Fruit fly (Drosophila melanogaster): ENCODE measurements around the gene Srg3.

Gene Srg3

DNA sequence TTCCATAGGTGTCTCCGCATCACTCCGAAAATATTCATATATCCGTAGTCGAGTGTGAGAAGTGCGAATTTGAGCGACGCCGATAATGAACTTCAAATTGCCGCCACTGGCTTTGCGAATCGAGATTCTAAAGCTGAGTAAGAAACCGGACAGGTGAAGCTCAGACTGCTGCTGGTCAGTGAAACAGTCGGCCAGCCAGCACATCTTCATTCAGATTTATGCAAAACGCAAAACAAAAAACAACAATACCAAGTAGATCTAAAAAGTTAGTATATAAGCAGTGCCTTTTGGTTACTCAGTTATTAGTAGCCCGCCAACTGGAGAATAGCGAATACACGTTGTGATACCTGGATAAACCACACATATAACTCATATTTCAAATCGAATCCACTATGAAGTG, 38.5 kb upstream of the Srg3 start, which contains the start of gene Cpr67B:
Gene Cpr67B, plus strand, starts transcription at position 301 of the 400 bp plus-strand sequence.
- TF ChIP-seq h (optimal IDR thresholded peaks at IDR 0.05) (no peak), insv (optimal IDR thresholded peaks at IDR 0.05) (no peak), psq (optimal IDR thresholded peaks at IDR 0.05) (no peak), ttk (optimal IDR thresholded peaks at IDR 0.05) (no peak), Myc (optimal IDR thresholded peaks at IDR 0.05) (no peak), Sin3A (optimal IDR thresholded peaks at IDR 0.05) (no peak)

DNA sequence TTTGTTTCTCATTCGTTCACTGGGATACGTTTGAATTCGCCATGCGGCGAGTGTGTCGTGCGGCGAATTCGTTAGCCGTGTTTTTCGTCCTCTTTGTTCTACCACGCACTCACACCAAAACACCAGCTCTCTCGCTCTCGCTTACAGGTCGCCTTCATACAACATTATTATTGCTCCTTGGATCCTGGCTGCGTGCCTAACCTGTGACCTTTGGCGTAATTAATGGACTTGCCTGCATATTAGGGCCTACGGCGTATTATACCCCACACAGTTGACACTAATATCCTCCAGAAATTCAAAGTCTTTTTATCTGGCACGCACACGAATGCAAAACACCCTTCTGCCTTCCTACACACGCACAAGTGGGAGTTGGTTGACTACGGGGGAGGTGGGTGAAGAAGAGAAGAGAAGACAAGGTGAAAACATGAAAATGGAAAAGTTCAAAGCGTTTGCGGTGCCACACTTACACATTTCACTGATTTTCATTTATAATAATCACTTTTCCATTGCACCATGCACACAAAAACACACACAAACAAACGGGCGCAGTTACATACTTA, 32.9 kb upstream of the Srg3 start:
- TF ChIP-seq Sin3A (optimal IDR thresholded peaks at IDR 0.05) (no peak), psq (optimal IDR thresholded peaks at IDR 0.05) (no peak), Myc (optimal IDR thresholded peaks at IDR 0.05) (no peak), ttk (optimal IDR thresholded peaks at IDR 0.05) (no peak), h (optimal IDR thresholded peaks at IDR 0.05) (no peak), insv (optimal IDR thresholded peaks at IDR 0.05) (no peak)

DNA sequence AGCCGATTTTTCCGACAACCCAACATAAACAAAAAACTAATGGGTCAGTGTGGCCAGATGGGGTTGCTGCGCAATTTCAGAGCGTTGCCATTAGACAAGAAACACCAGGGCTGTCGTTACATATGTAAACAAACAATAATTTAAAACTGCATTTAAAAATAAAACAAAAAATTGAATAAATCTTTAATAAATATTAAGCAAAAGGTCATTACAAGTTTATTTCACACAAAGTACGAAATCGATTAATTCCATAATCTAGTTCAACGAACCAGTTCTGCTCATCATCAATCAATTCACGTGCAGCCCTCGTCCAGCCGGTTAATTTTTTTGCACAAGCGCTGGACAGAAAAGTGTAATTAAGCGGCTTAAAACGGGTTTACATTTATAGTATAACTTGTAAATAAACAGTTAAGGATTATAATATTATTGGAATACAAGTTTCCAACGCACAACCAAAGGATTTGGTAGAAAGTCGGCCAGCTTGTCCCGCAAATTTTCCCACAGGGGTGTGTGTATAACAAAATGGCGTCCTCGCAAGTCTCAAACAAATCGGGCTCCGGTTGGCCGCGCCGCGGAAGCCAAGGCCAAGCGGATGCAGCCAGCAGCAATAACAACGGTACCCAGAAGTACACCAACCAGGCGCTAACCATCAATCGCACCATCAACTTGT, 32.1 kb upstream of the Srg3 start, which contains the start of the genes CG4022 and Cpsf5:
Gene CG4022, minus strand, starts transcription at position 79 of the 670 bp plus-strand sequence.
Gene Cpsf5, plus strand, starts transcription at position 285 of the 670 bp plus-strand sequence.
- TF ChIP-seq ttk (optimal IDR thresholded peaks at IDR 0.05) (no peak), Myc (optimal IDR thresholded peaks at IDR 0.05) (no peak), insv (optimal IDR thresholded peaks at IDR 0.05) (no peak), Sin3A (optimal IDR thresholded peaks at IDR 0.05) (no peak), h (optimal IDR thresholded peaks at IDR 0.05) (no peak), psq (optimal IDR thresholded peaks at IDR 0.05) (no peak)

DNA sequence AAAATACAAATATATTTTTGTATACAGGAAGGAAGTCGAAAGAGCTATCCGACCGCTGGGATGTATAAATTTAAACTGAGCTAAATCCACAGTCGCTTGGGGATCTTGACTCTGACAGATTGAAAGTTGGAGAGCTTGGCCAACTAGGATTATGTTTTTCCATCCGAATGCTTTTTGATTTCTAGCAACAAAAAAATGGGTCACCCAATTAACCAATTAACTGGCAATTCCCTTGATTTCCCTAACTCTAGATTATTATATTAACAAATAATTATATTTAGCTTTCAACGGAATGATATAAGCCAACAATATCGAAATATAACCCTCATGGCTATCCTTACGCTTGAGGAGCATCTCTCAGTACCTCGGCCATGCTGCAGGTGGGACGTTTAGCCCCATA, 25.7 kb upstream of the Srg3 start, which contains the start of gene CG3982:
Gene CG3982, minus strand, starts transcription at position 101 of the 400 bp plus-strand sequence.
- no peak for TF ChIP-seq Myc (optimal IDR thresholded peaks at IDR 0.05)

DNA sequence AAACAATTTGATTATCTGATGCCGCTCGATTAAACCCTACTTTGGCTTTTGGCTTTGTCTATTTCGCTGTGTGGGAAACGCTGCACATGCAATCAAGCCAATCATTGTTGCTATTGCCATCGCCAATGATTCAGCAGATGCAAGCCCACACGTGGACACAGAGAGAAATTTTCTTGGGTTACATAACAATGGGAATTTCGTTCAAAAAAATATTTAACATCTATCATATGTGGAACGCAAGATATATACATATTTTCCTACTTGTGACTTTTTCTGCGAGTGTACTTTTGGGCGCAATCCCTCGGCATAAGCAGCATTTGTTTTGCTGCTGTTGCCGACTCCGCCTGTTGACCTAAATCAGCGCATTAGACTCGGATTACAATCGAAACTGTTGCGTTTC, 23.7 kb upstream of the Srg3 start:
- TF ChIP-seq psq (optimal IDR thresholded peaks at IDR 0.05) (no peak), insv (optimal IDR thresholded peaks at IDR 0.05) (no peak), Myc (optimal IDR thresholded peaks at IDR 0.05) (no peak), ttk (optimal IDR thresholded peaks at IDR 0.05) (no peak), Sin3A (optimal IDR thresholded peaks at IDR 0.05) (no peak)

DNA sequence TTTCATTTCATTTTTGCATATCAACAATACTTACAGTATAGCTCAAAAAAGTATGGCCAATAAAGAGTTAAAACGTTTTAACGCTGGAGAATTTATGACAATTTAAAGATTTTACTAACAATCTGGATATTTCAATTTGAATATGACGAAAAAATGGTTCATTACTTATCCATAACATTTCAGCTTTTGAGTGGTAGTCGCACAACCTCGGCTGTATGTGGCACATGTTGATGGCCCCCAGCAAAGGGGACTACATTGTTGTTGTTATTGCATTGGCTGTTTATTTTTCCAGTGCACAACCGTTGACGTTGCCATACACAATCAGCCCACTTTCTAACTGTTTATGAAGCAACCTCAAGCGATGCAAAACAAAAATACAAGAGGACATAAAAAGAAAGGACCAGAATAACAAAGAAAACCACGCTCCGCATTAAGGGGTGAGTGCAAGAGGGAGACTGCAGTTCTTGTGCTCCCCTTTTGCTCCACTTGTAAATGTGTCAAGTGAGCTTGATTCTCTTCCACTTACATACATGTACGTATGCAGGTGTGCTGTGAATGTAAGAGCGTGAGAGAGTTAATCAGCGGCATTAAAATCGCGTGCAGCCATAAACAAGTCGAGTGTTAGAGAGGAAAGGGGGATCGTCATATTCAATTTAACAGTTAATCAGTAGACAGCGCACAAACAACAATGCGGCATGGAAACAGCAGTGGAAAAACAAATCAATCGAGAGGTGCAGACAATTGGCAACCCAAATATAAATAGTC, 22.8 kb upstream of the Srg3 start:
- TF ChIP-seq ttk (optimal IDR thresholded peaks at IDR 0.05) (no peak), Sin3A (optimal IDR thresholded peaks at IDR 0.05) (no peak), h (optimal IDR thresholded peaks at IDR 0.05) (no peak), insv (optimal IDR thresholded peaks at IDR 0.05) (no peak), Myc (optimal IDR thresholded peaks at IDR 0.05) (no peak), psq (optimal IDR thresholded peaks at IDR 0.05) (no peak)

DNA sequence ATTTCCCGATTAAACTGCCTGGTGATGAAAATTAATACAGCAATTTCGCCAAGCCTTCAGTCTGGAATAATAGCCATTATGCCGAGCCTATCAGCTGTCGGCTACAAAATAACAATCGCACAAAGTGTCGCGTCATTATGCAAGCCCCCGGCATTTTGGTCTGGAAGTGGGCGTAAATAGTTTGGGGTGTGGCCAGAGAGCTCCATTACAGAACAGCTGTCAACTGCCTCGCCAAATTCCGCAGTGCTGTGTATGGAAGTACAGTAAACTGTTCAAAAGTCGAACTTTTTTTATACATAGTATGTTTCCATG, 22.3 kb upstream of the Srg3 start:
- TF ChIP-seq psq (optimal IDR thresholded peaks at IDR 0.05): no peak
- TF ChIP-seq Myc (optimal IDR thresholded peaks at IDR 0.05): no peak
- no peak for TF ChIP-seq h (optimal IDR thresholded peaks at IDR 0.05)
- TF ChIP-seq Sin3A (optimal IDR thresholded peaks at IDR 0.05): no peak
- TF ChIP-seq ttk (optimal IDR thresholded peaks at IDR 0.05): no peak
- no peak for TF ChIP-seq insv (optimal IDR thresholded peaks at IDR 0.05)

DNA sequence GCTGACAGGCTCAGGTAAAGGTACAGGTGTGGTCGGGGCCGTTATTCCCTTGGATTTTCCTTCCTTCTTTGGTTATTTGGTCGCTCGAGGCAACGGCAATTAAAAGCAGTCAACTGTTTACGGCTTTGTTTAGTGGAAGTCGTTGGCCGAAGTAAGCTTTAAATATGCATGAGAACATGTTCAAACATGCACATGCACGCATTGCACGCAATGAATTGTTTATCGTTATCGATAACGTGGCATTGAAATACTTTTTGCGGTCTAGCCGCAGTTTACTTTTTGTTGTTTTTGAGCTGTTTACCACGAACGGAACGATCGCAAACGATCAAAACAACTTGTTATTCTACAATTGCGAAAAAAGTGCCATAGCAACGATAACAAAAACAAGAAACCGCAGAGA, 21.4 kb upstream of the Srg3 start:
- no peak for TF ChIP-seq Sin3A (optimal IDR thresholded peaks at IDR 0.05)
- TF ChIP-seq psq (optimal IDR thresholded peaks at IDR 0.05): no peak
- TF ChIP-seq insv (optimal IDR thresholded peaks at IDR 0.05): no peak
- no peak for TF ChIP-seq h (optimal IDR thresholded peaks at IDR 0.05)
- TF ChIP-seq Myc (optimal IDR thresholded peaks at IDR 0.05): no peak
- TF ChIP-seq ttk (optimal IDR thresholded peaks at IDR 0.05): no peak

DNA sequence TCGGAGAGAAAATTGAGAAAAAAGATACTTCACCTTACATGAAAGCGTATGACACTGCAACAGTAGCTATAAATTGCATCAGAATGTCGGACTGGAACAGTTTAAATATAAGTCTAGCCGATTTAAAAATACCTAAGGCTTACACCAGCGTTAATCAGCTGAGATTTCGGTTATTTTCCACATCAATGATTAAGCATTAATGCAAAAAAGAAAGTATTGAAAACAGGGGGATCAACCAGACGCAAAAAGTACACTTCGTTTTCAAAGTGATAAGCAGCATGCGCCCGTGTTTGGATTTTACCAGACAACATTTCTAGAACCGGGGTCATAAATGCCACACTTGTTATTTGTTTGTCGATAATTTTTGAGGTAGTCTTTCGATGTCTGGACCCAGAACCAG, 20.9 kb upstream of the Srg3 start:
- TF ChIP-seq psq (optimal IDR thresholded peaks at IDR 0.05) (no peak), ttk (optimal IDR thresholded peaks at IDR 0.05) (no peak), Myc (optimal IDR thresholded peaks at IDR 0.05) (no peak), h (optimal IDR thresholded peaks at IDR 0.05) (no peak), Sin3A (optimal IDR thresholded peaks at IDR 0.05) (no peak), insv (optimal IDR thresholded peaks at IDR 0.05) (no peak)

DNA sequence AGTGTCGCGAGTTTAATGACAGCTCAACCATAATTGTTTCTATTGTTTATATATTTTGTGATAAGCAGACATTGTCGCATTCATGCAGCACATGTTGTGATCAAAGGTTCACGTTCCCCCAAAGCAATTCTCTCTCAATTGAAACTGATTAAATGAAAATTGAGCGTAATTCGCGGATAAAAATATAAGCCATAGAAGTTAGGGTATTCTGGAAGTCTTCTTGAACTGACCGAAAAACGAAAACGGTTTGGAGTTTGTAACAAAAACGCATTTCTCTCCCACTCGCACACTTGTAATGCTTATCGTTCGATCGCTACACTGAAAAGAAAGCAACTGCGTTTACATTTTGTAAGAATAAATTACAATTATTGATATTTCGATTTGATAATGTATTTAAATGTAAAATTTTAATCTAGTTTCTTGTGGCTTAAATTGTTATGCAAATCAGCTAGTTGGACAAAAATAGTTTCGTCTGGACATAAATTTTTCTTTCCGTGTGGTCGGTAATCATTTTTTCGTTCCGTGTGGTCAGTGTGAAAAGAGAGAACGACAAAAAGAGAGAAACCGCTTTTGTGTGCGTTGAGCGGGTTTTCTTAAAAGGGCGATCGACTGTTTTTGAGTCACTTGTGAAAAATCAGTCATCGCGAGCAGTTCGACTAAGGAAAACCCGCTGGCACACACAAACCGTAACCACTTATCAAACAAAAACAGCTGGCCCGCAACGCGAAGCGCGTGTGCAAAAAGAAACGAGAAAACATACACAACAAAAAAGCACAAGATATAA, 20.2 kb upstream of the Srg3 start, which contains the start of gene aay:
Gene aay, plus strand, starts transcription at position 618 of the 784 bp plus-strand sequence.
- TF ChIP-seq Myc (optimal IDR thresholded peaks at IDR 0.05): no peak
- no peak for TF ChIP-seq h (optimal IDR thresholded peaks at IDR 0.05)
- no peak for TF ChIP-seq insv (optimal IDR thresholded peaks at IDR 0.05)
- TF ChIP-seq psq (optimal IDR thresholded peaks at IDR 0.05): no peak
- TF ChIP-seq Sin3A (optimal IDR thresholded peaks at IDR 0.05): no peak
- TF ChIP-seq ttk (optimal IDR thresholded peaks at IDR 0.05): no peak

DNA sequence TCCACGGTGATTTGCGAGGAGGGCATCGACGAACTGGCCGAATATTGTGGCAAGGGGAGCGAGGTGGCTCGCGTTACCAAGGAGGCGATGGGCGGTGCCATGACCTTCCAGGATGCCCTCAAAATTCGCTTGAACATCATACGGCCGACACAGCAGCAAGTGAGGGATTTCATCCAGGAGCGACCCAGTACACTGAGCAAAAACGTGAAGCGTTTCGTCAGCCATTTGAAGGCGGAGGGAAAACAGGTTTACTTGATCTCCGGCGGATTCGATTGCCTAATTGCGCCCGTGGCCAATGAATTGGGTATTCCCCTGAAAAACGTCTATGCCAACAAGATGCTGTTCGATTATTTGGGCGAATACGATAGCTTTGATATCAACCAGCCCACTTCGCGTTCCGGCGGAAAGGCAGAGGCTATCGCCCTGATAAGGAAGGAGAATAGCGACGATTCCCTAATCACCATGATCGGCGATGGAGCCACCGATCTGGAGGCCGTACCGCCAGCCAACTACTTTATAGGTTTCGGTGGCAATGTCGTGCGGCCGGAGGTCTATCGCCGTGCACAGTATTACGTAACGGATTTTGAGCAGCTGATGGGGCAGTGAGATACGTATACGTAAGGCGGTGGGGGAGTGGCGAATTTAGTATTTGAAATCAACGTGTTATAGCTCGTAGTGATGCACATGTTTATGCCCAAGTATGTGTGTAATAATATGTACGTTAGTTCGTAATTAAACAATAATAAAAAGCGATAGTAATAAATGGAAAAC, 19.1 kb upstream of the Srg3 start:
- no peak for TF ChIP-seq Myc (optimal IDR thresholded peaks at IDR 0.05)
- TF ChIP-seq insv (optimal IDR thresholded peaks at IDR 0.05): no peak
- no peak for TF ChIP-seq psq (optimal IDR thresholded peaks at IDR 0.05)
- TF ChIP-seq ttk (optimal IDR thresholded peaks at IDR 0.05): no peak
- no peak for TF ChIP-seq h (optimal IDR thresholded peaks at IDR 0.05)
- TF ChIP-seq Sin3A (optimal IDR thresholded peaks at IDR 0.05): no peak

Measured in Kc167 (cell line).